Worm (Caenorhabditis elegans) whole organism, young adult: ENCODE measurements around the gene pigx-1.
A peak's percentile ranks its signal among the peaks of the same experiment; 100 is the strongest.

Source experiments
- B0019.2 ChIP-seq: fragments of 200-800 bp; sonication (Bioruptor generic); conservative IDR thresholded peaks from 2 replicates; pipeline ENCODE4 v1.3.6; 2022; ENCODE audit warnings: missing genetic modification reagents, missing genetic modification characterization, missing compliant biosample characterization
- C06A6.2 ChIP-seq: fragments of 200-800 bp; sonication (Bioruptor generic); conservative IDR thresholded peaks from 2 replicates; pipeline ENCODE4 v1.3.6; 2022; ENCODE audit warnings: missing genetic modification characterization, missing compliant biosample characterization
- C17E4.6 ChIP-seq: fragments of 200-800 bp; sonication (Bioruptor generic); IDR thresholded peaks from 2 replicates; pipeline ENCODE4 v1.3.6; 2022; ENCODE audit warnings: missing genetic modification reagents, missing genetic modification characterization, missing compliant biosample characterization
- F22D6.2 ChIP-seq: sonication (generic microtip); optimal IDR thresholded peaks from 2 replicates; lab custom pipeline; 2016; ENCODE audit warnings: mild to moderate bottlenecking, missing genetic modification characterization, missing compliant biosample characterization
- F55B11.4 ChIP-seq: sonication (generic microtip); optimal IDR thresholded peaks from 2 replicates; lab custom pipeline; 2016; ENCODE audit warnings: missing compliant biosample characterization, missing genetic modification characterization, borderline replicate concordance; ENCODE audit not compliant: insufficient read depth
- K11D2.4 ChIP-seq: fragments of 200-800 bp; sonication (Bioruptor generic); IDR thresholded peaks from 2 replicates; pipeline ENCODE4 v1.3.6; 2022; ENCODE audit warnings: missing genetic modification reagents, missing genetic modification characterization, missing compliant biosample characterization
- T07F8.4 ChIP-seq: sonication (generic microtip); optimal IDR thresholded peaks from 2 replicates; lab custom pipeline; 2016; ENCODE audit warnings: mild to moderate bottlenecking, missing genetic modification characterization, moderate library complexity, missing compliant biosample characterization
- Y56A3A.18 ChIP-seq: fragments of 200-800 bp; sonication (Bioruptor generic); IDR thresholded peaks from 2 replicates; pipeline ENCODE4 v1.3.6; 2022; ENCODE audit warnings: missing genetic modification reagents, missing genetic modification characterization, missing compliant biosample characterization
- Y67H2A.10 ChIP-seq: fragments of 200-800 bp; sonication (Bioruptor generic); conservative IDR thresholded peaks from 2 replicates; pipeline ENCODE4 v1.3.6; 2022; ENCODE audit warnings: missing genetic modification reagents, missing genetic modification characterization, missing compliant biosample characterization
- Y79H2A.3 ChIP-seq: fragments of 200-800 bp; sonication (Bioruptor generic); conservative IDR thresholded peaks from 2 replicates; pipeline ENCODE4 v1.3.6; 2022; ENCODE audit warnings: missing genetic modification reagents, missing genetic modification characterization, missing compliant biosample characterization
- Y95B8A.8 ChIP-seq: fragments of 200-800 bp; sonication (Bioruptor generic); IDR thresholded peaks from 2 replicates; pipeline ENCODE4 v1.3.6; 2022; ENCODE audit warnings: missing genetic modification reagents, missing genetic modification characterization, missing compliant biosample characterization
- attf-5 ChIP-seq: fragments of 200-800 bp; sonication (Bioruptor generic); optimal IDR thresholded peaks from 2 replicates; lab custom pipeline; 2018; ENCODE audit warnings: mild to moderate bottlenecking, missing genetic modification characterization, missing compliant biosample characterization
- cebp-2 ChIP-seq: fragments of 200-800 bp; sonication (Bioruptor generic); IDR thresholded peaks from 2 replicates; pipeline ENCODE4 v1.3.6; 2022; ENCODE audit warnings: missing genetic modification characterization, missing compliant biosample characterization
- ceh-100 ChIP-seq: fragments of 200-800 bp; sonication (Bioruptor generic); IDR thresholded peaks from 2 replicates; pipeline ENCODE4 v1.3.6; 2022; ENCODE audit warnings: missing genetic modification reagents, missing genetic modification characterization, missing compliant biosample characterization
- dpl-1 ChIP-seq: fragments of 150-350 bp; optimal IDR thresholded peaks from 2 replicates; lab custom pipeline; 2014; ENCODE audit warnings: missing biosample characterization, missing genetic modification reagents, missing genetic modification characterization
- egl-18 ChIP-seq: fragments of 200-800 bp; sonication (Bioruptor generic); IDR thresholded peaks from 2 replicates; pipeline ENCODE4 v1.3.6; 2022; ENCODE audit warnings: missing genetic modification reagents, missing genetic modification characterization, missing compliant biosample characterization
- egl-44 ChIP-seq: fragments of 200-800 bp; sonication (Bioruptor generic); IDR thresholded peaks from 2 replicates; pipeline ENCODE4 v1.3.6; 2022; ENCODE audit warnings: missing genetic modification reagents, missing genetic modification characterization, missing compliant biosample characterization
- ekl-4 ChIP-seq: fragments of 200-800 bp; sonication (Bioruptor generic); IDR thresholded peaks from 2 replicates; pipeline ENCODE4 v1.3.6; 2022; ENCODE audit warnings: missing genetic modification reagents, missing genetic modification characterization, missing compliant biosample characterization
- ets-4 ChIP-seq: fragments of 200-800 bp; sonication (Bioruptor generic); optimal IDR thresholded peaks from 2 replicates; lab custom pipeline; 2018; ENCODE audit warnings: mild to moderate bottlenecking, missing genetic modification characterization, missing compliant biosample characterization
- hmg-1.2 ChIP-seq: fragments of 200-800 bp; sonication (Bioruptor generic); IDR thresholded peaks from 2 replicates; pipeline ENCODE4 v1.3.6; 2022; ENCODE audit warnings: missing genetic modification reagents, missing genetic modification characterization, missing compliant biosample characterization
- let-607 ChIP-seq, 2 experiments: fragments of 200-800 bp in 1 of 2; sonication (Bioruptor generic) in 1 of 2; sonication (generic microtip) in 1 of 2; optimal IDR thresholded peaks; 2 replicates each; lab custom pipeline; 2016 to 2018; ENCODE audit warnings: mild to moderate bottlenecking in 2 of 2, missing compliant biosample characterization in 2 of 2, missing genetic modification characterization in 2 of 2, moderate library complexity in 2 of 2, missing genotype in 1 of 2
- lin-26 ChIP-seq: fragments of 200-800 bp; sonication (Bioruptor generic); IDR thresholded peaks from 2 replicates; pipeline ENCODE4 v1.3.6; 2022; ENCODE audit warnings: missing genetic modification reagents, missing genetic modification characterization, missing compliant biosample characterization
- madf-3 ChIP-seq: fragments of 200-800 bp; sonication (Bioruptor generic); IDR thresholded peaks from 2 replicates; pipeline ENCODE4 v1.3.6; 2022; ENCODE audit warnings: missing genetic modification reagents, missing genetic modification characterization, missing compliant biosample characterization
- mcd-1 ChIP-seq: fragments of 200-800 bp; sonication (Bioruptor generic); IDR thresholded peaks from 2 replicates; pipeline ENCODE4 v1.3.6; 2022; ENCODE audit warnings: missing genetic modification reagents, missing genetic modification characterization, missing compliant biosample characterization
- nhr-90 ChIP-seq: sonication (generic microtip); optimal IDR thresholded peaks from 2 replicates; lab custom pipeline; 2016; ENCODE audit warnings: missing genotype, mild to moderate bottlenecking, missing genetic modification characterization, missing compliant biosample characterization
- pbrm-1 ChIP-seq: fragments of 200-800 bp; sonication (Bioruptor generic); IDR thresholded peaks from 2 replicates; pipeline ENCODE4 v1.3.6; 2022; ENCODE audit warnings: missing genetic modification reagents, missing genetic modification characterization, missing compliant biosample characterization
- rcor-1 ChIP-seq: fragments of 200-800 bp; sonication (Bioruptor generic); IDR thresholded peaks from 2 replicates; pipeline ENCODE4 v1.3.6; 2022; ENCODE audit warnings: missing genetic modification reagents, missing genetic modification characterization, missing compliant biosample characterization
- rec-8 ChIP-seq, 2 experiments: sonication (generic microtip); optimal IDR thresholded peaks; 2 replicates each; lab custom pipeline; 2016; ENCODE audit warnings: mild to moderate bottlenecking in 2 of 2, missing genetic modification characterization in 2 of 2, missing genetic modification reagents in 2 of 2, missing genotype in 2 of 2, missing biosample characterization in 1 of 2, missing compliant biosample characterization in 1 of 2, moderate library complexity in 1 of 2
- rpc-1 ChIP-seq, 2 experiments: fragments of 150-350 bp in 1 of 2; sonication (generic microtip) in 1 of 2; optimal IDR thresholded peaks; 2 replicates each; lab custom pipeline; 2014 to 2018; ENCODE audit warnings: missing biosample characterization in 1 of 2, missing genetic modification characterization in 1 of 2, missing genetic modification reagents in 1 of 2, missing genotype in 1 of 2
- sdz-38 ChIP-seq: sonication (generic microtip); optimal IDR thresholded peaks from 2 replicates; lab custom pipeline; 2016; ENCODE audit warnings: missing genotype, missing genetic modification characterization, missing compliant biosample characterization
- tbp1 ChIP-seq: fragments of 200-800 bp; sonication (Bioruptor generic); optimal IDR thresholded peaks from 2 replicates; lab custom pipeline; 2018; ENCODE audit warnings: mild to moderate bottlenecking, missing genetic modification characterization, missing compliant biosample characterization
- tbx-9 ChIP-seq: sonication (generic microtip); optimal IDR thresholded peaks from 2 replicates; lab custom pipeline; 2016; ENCODE audit warnings: borderline replicate concordance, missing genetic modification characterization, inconsistent platforms, missing compliant biosample characterization
- xnd-1 ChIP-seq: sonication (generic microtip); optimal IDR thresholded peaks from 2 replicates; lab custom pipeline; 2016; ENCODE audit warnings: missing genotype, missing genetic modification reagents, missing genetic modification characterization, missing compliant biosample characterization
- zim-3 ChIP-seq: sonication (generic microtip); optimal IDR thresholded peaks from 2 replicates; lab custom pipeline; 2017; ENCODE audit warnings: mild to moderate bottlenecking, missing genetic modification characterization, moderate library complexity, missing compliant biosample characterization
- ztf-25 ChIP-seq: fragments of 200-800 bp; sonication (Bioruptor generic); IDR thresholded peaks from 2 replicates; pipeline ENCODE4 v1.3.6; 2022; ENCODE audit warnings: missing genetic modification reagents, missing genetic modification characterization, missing compliant biosample characterization
- ztf-26 ChIP-seq: sonication (generic microtip); optimal IDR thresholded peaks from 2 replicates; lab custom pipeline; 2017; ENCODE audit warnings: missing genetic modification characterization, missing compliant biosample characterization
- ztf-6 ChIP-seq: fragments of 200-800 bp; sonication (Bioruptor generic); IDR thresholded peaks from 2 replicates; pipeline ENCODE4 v1.3.6; 2022; ENCODE audit warnings: missing genetic modification reagents, missing genetic modification characterization, missing compliant biosample characterization

Gene pigx-1

DNA sequence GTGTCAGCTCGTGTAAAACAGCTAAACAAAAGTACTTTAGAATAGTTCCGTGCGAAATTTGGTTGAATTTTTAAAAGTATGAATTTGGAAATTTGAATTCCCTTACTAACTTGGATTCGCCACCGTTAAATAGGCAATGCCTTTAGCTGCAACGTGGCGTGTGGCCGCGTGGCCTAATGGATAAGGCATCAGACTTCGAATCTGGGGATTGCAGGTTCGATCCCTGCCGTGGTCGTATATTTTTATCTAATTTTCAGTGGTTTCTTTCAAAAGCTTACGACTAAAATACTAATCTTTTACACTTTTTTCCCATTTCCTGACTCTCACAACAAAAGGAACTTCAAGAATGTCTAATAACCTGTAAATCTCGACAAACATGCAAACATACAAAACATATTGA is 7.1 kb downstream of the pigx-1 start (continued):
- TF ChIP-seq F55B11.4 (tag; lab: Kevin White, UChicago), result no peak
- TF ChIP-seq egl-44 (GFP tag; lab: Robert Waterston, UW), result no peak
- TF ChIP-seq K11D2.4 (GFP tag; lab: Robert Waterston, UW), result no peak
- TF ChIP-seq dpl-1 (GFP tag; lab: Kevin White, UChicago), result no peak
- TF ChIP-seq cebp-2 (GFP tag; lab: Robert Waterston, UW), result no peak
- TF ChIP-seq ets-4 (GFP tag; lab: Kevin White, UChicago), result no peak

ce11 chrX:1089133-1089532 is 7.7 kb downstream of the pigx-1 start:
- TF ChIP-seq ekl-4 (GFP tag; lab: Robert Waterston, UW) (0 out of 2 replicates have a peak, but pooled peaks have one; percentile 39), let-607 (tag; optimal IDR thresholded peaks at IDR 0.05; lab: Kevin White, UChicago) (no peak), madf-3 (GFP tag; lab: Robert Waterston, UW) (no peak), ztf-26 (tag; lab: Kevin White, UChicago) (no peak), rpc-1 (optimal IDR thresholded peaks at IDR 0.05; lab: Kevin White, UChicago) (peak; percentile 30), rpc-1 (tag; optimal IDR thresholded peaks at IDR 0.05; lab: Kevin White, UChicago) (peak; percentile 65), ztf-6 (GFP tag; lab: Robert Waterston, UW) (no peak), Y79H2A.3 (no peak), ztf-25 (GFP tag; lab: Robert Waterston, UW) (0 out of 2 replicates have a peak, but pooled peaks have one; percentile 26), rec-8 (tag; optimal IDR thresholded peaks at IDR 0.05; lab: Kevin White, UChicago) (no peak), B0019.2 (GFP tag; lab: Robert Waterston, UW) (peak; percentile 20; the same call in 1 of the 2 replicates), Y67H2A.10 (GFP tag; lab: Robert Waterston, UW) (no peak), F22D6.2 (tag; lab: Kevin White, UChicago) (no peak), Y56A3A.18 (GFP tag; lab: Robert Waterston, UW) (no peak), attf-5 (GFP tag; lab: Kevin White, UChicago) (no peak), ceh-100 (GFP tag; lab: Robert Waterston, UW) (0 out of 2 replicates have a peak, but pooled peaks have one; percentile 20), T07F8.4 (tag; lab: Kevin White, UChicago) (no peak), C06A6.2 (GFP tag; lab: Robert Waterston, UW) (no peak), rcor-1 (no peak), zim-3 (no peak), hmg-1.2 (GFP tag; lab: Robert Waterston, UW) (peak; percentile 30), nhr-90 (tag; lab: Kevin White, UChicago) (no peak), egl-18 (GFP tag; lab: Robert Waterston, UW) (no peak), tbx-9 (tag; lab: Kevin White, UChicago) (no peak), pbrm-1 (peak; percentile 49; the same call in 1 of the 2 replicates), sdz-38 (tag; lab: Kevin White, UChicago) (no peak), Y95B8A.8 (GFP tag; lab: Robert Waterston, UW) (0 out of 2 replicates have a peak, but pooled peaks have one; percentile 33), xnd-1 (tag; lab: Kevin White, UChicago) (no peak), lin-26 (GFP tag; lab: Robert Waterston, UW) (peak; percentile 57; the same call in 1 of the 2 replicates), cebp-2 (GFP tag; lab: Robert Waterston, UW) (0 out of 2 replicates have a peak, but pooled peaks have one; percentile 45), C17E4.6 (GFP tag; lab: Robert Waterston, UW) (no peak), tbp1 (GFP tag; lab: Kevin White, UChicago) (peak; percentile 74), mcd-1 (GFP tag; lab: Robert Waterston, UW) (no peak)
